Fruit fly (Drosophila melanogaster) S2 (cell line): ENCODE data around the gene CG13898.

ENCODE experiments used
- CG8478 ChIP-seq: fragments of >200 bp; optimal IDR thresholded peaks from 2 replicates; lab custom pipeline; 2018
- CTCF ChIP-seq, 2 experiments: fragments of >200 bp; optimal IDR thresholded peaks; 2 replicates each; lab custom pipeline; 2018

DNA sequence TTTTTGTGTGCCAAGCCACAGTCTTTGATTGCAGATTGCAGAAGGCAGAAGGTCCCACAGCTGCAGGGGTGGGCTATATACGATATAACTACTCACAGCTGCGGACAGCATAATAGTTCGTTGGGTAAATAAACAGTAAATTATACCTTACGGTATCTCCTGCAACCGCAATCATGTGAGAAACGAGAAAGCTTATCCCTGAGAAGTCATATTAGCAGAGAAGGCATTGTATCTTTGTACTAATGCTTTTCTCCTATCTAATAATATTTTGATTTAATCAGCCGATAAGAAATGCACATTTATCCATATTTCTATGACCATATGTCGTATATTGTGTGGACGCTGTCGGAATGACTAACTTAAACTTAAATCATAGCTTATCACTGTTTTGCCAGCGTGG, 37.0 kb downstream of the CG13898 start:
- TF ChIP-seq CG8478 (lab: Kevin White, UChicago) = no peak
- TF ChIP-seq CTCF (optimal IDR thresholded peaks at IDR 0.05; lab: Kevin White, UChicago) = no peak
